Fruit fly (Drosophila melanogaster) whole organism, embryonic: ENCODE results near the gene Syx1A.
A peak's percentile ranks its signal among the peaks of the same experiment; 100 is the strongest.

Source experiments
- B-H2 ChIP-seq: fragments of 200-800 bp; sonication (Bioruptor generic); optimal IDR thresholded peaks from 2 replicates; lab custom pipeline; 2018; ENCODE audit warnings: missing biosample characterization, mild to moderate bottlenecking, missing genetic modification characterization
- CG10431 ChIP-seq: fragments of 200-800 bp; sonication (Bioruptor generic); optimal IDR thresholded peaks from 3 replicates; lab custom pipeline; 2018; ENCODE audit warnings: missing biosample characterization, mild to moderate bottlenecking, missing genetic modification characterization
- CG10979 ChIP-seq: fragments of 200-800 bp; sonication (Bioruptor generic); optimal IDR thresholded peaks from 2 replicates; lab custom pipeline; 2018; ENCODE audit warnings: missing biosample characterization, mild to moderate bottlenecking, missing genetic modification characterization, moderate library complexity
- CG11696 ChIP-seq: fragments of 200-800 bp; sonication (Bioruptor generic); IDR thresholded peaks from 2 replicates; pipeline ENCODE4 v1.3.6; 2022; ENCODE audit warnings: missing biosample characterization, missing genetic modification characterization
- CG12391 ChIP-seq: fragments of 200-800 bp; sonication (Bioruptor generic); optimal IDR thresholded peaks from 3 replicates; lab custom pipeline; 2018; ENCODE audit warnings: missing biosample characterization, mild to moderate bottlenecking, missing genetic modification characterization, moderate library complexity
- CG13624 ChIP-seq: fragments of 200-800 bp; sonication (Bioruptor generic); optimal IDR thresholded peaks from 2 replicates; lab custom pipeline; 2016; ENCODE audit warnings: missing biosample characterization, missing genetic modification characterization
- CG15479 ChIP-seq: fragments of 200-800 bp; sonication (Bioruptor generic); optimal IDR thresholded peaks from 3 replicates; lab custom pipeline; 2019; ENCODE audit warnings: missing biosample characterization, mild to moderate bottlenecking, missing genetic modification characterization, moderate library complexity
- CG1603 ChIP-seq: fragments of 200-800 bp; sonication (Bioruptor generic); optimal IDR thresholded peaks from 2 replicates; lab custom pipeline; 2019; ENCODE audit warnings: missing biosample characterization, mild to moderate bottlenecking, missing genetic modification characterization, moderate library complexity
- CG16779 ChIP-seq: fragments of 200-800 bp; sonication (Bioruptor generic); IDR thresholded peaks from 2 replicates; pipeline ENCODE4 v1.3.6; 2022; ENCODE audit warnings: missing biosample characterization, missing genetic modification characterization
- CG32532 ChIP-seq: fragments of 200-800 bp; sonication (Bioruptor generic); IDR thresholded peaks from 2 replicates; pipeline ENCODE4 v1.3.6; 2022; ENCODE audit warnings: missing biosample characterization, missing genetic modification characterization
- CG3281 ChIP-seq: fragments of 200-800 bp; sonication (Bioruptor generic); optimal IDR thresholded peaks from 3 replicates; lab custom pipeline; 2017; ENCODE audit warnings: missing biosample characterization, mild to moderate bottlenecking, missing genetic modification characterization
- CG3838 ChIP-seq: fragments of 200-800 bp; sonication (Bioruptor generic); optimal IDR thresholded peaks from 3 replicates; lab custom pipeline; 2016; ENCODE audit warnings: missing biosample characterization, missing genetic modification characterization
- CG4360 ChIP-seq: fragments of 200-800 bp; sonication (Bioruptor generic); IDR thresholded peaks from 2 replicates; pipeline ENCODE4 v1.3.6; 2022; ENCODE audit warnings: missing biosample characterization, missing genetic modification characterization
- CG4820 ChIP-seq: fragments of 200-800 bp; sonication (Bioruptor generic); optimal IDR thresholded peaks from 3 replicates; lab custom pipeline; 2016; ENCODE audit warnings: missing biosample characterization, missing genetic modification characterization
- CG5245 ChIP-seq: fragments of 200-800 bp; sonication (Bioruptor generic); optimal IDR thresholded peaks from 3 replicates; lab custom pipeline; 2016; ENCODE audit warnings: missing biosample characterization, missing genetic modification characterization
- CG6765 ChIP-seq: fragments of 200-800 bp; sonication (Bioruptor generic); optimal IDR thresholded peaks from 3 replicates; lab custom pipeline; 2017; ENCODE audit warnings: missing biosample characterization, mild to moderate bottlenecking, missing genetic modification characterization
- CG8478 ChIP-seq: fragments of >200 bp; optimal IDR thresholded peaks from 2 replicates; lab custom pipeline; 2018
- CkIIα-i1 ChIP-seq: fragments of 200-800 bp; sonication (Bioruptor generic); IDR thresholded peaks from 2 replicates; pipeline ENCODE4 v1.3.6; 2022; ENCODE audit warnings: missing biosample characterization, missing genetic modification characterization
- D19A ChIP-seq: fragments of 200-800 bp; optimal IDR thresholded peaks from 3 replicates; lab custom pipeline; 2019; ENCODE audit warnings: missing biosample characterization, mild to moderate bottlenecking, missing genetic modification characterization, moderate library complexity
- Fer1 ChIP-seq: fragments of 200-800 bp; sonication (Bioruptor generic); optimal IDR thresholded peaks from 2 replicates; lab custom pipeline; 2017; ENCODE audit warnings: missing biosample characterization, mild to moderate bottlenecking, missing genetic modification characterization
- Fer3 ChIP-seq: fragments of 200-800 bp; sonication (Bioruptor generic); optimal IDR thresholded peaks from 2 replicates; lab custom pipeline; 2018; ENCODE audit warnings: missing biosample characterization, mild to moderate bottlenecking, missing genetic modification characterization, moderate library complexity
- Gug ChIP-seq: fragments of 200-800 bp; sonication (Bioruptor generic); IDR thresholded peaks from 4 replicates; pipeline ENCODE4 v1.3.6; 2022; ENCODE audit warnings: missing biosample characterization, missing genetic modification characterization
- Hmr ChIP-seq: fragments of 200-800 bp; sonication (Bioruptor generic); optimal IDR thresholded peaks from 3 replicates; lab custom pipeline; 2017; ENCODE audit warnings: mild to moderate bottlenecking, missing biosample characterization, missing genetic modification reagents, missing genetic modification characterization
- Hr39 ChIP-seq: fragments of >200 bp; optimal IDR thresholded peaks from 2 replicates; lab custom pipeline; 2017
- Hr78 ChIP-seq, 2 experiments: fragments of 200-800 bp in 1 of 2; fragments of >200 bp in 1 of 2; sonication (Bioruptor generic) in 1 of 2; optimal IDR thresholded peaks; 2 replicates each; lab custom pipeline; 2017 to 2019; ENCODE audit warnings: missing biosample characterization in 2 of 2, missing genetic modification characterization in 2 of 2, mild to moderate bottlenecking in 1 of 2, moderate library complexity in 1 of 2
- MESR4 ChIP-seq: fragments of 200-800 bp; sonication (Bioruptor generic); optimal IDR thresholded peaks from 2 replicates; lab custom pipeline; 2018; ENCODE audit warnings: missing biosample characterization, mild to moderate bottlenecking, missing genetic modification characterization, moderate library complexity
- NK7.1 ChIP-seq: fragments of 200-800 bp; sonication (Bioruptor generic); optimal IDR thresholded peaks from 3 replicates; lab custom pipeline; 2016; ENCODE audit warnings: missing biosample characterization, missing genetic modification characterization
- Oli ChIP-seq: fragments of 200-800 bp; sonication (Bioruptor generic); optimal IDR thresholded peaks from 2 replicates; lab custom pipeline; 2018; ENCODE audit warnings: missing biosample characterization, mild to moderate bottlenecking, missing genetic modification characterization, moderate library complexity
- Poxn ChIP-seq: fragments of 200-800 bp; sonication (Bioruptor generic); IDR thresholded peaks from 2 replicates; pipeline ENCODE4 v1.3.6; 2022; ENCODE audit warnings: missing biosample characterization, missing genetic modification characterization
- Rfx ChIP-seq: fragments of 200-800 bp; sonication (Bioruptor generic); IDR thresholded peaks from 2 replicates; pipeline ENCODE4 v1.3.6; 2022; ENCODE audit warnings: missing biosample characterization, missing genetic modification characterization
- YL-1 ChIP-seq: fragments of 200-800 bp; sonication (Bioruptor generic); optimal IDR thresholded peaks from 3 replicates; lab custom pipeline; 2017; ENCODE audit warnings: missing biosample characterization, mild to moderate bottlenecking, missing genetic modification characterization
- cg ChIP-seq: fragments of 200-800 bp; sonication (Bioruptor generic); optimal IDR thresholded peaks from 3 replicates; lab custom pipeline; 2019; ENCODE audit warnings: missing biosample characterization, mild to moderate bottlenecking, missing genetic modification characterization, moderate library complexity
- crol ChIP-seq: fragments of 200-800 bp; sonication (Bioruptor generic); IDR thresholded peaks from 2 replicates; pipeline ENCODE4 v1.3.6; 2022; ENCODE audit warnings: missing biosample characterization, missing genetic modification characterization
- dmrt11E ChIP-seq: fragments of 200-800 bp; sonication (Bioruptor generic); optimal IDR thresholded peaks from 3 replicates; lab custom pipeline; 2018; ENCODE audit warnings: missing biosample characterization, mild to moderate bottlenecking, missing genetic modification characterization, moderate library complexity
- fd64A ChIP-seq: fragments of 200-800 bp; sonication (Bioruptor generic); optimal IDR thresholded peaks from 3 replicates; lab custom pipeline; 2018; ENCODE audit warnings: missing biosample characterization, mild to moderate bottlenecking, missing genetic modification characterization
- fru ChIP-seq: fragments of >200 bp; optimal IDR thresholded peaks from 2 replicates; lab custom pipeline; 2017
- gcm ChIP-seq: fragments of 200-800 bp; sonication (Bioruptor generic); optimal IDR thresholded peaks from 2 replicates; lab custom pipeline; 2019; ENCODE audit warnings: missing biosample characterization, mild to moderate bottlenecking, missing genetic modification characterization, moderate library complexity
- lmd ChIP-seq: fragments of 200-800 bp; sonication (Bioruptor generic); IDR thresholded peaks from 2 replicates; pipeline ENCODE4 v1.3.6; 2022; ENCODE audit warnings: missing biosample characterization, missing genetic modification characterization
- maf-S ChIP-seq: fragments of 200-800 bp; sonication (Bioruptor generic); optimal IDR thresholded peaks from 2 replicates; lab custom pipeline; 2016; ENCODE audit warnings: missing biosample characterization, missing genetic modification characterization
- odd ChIP-seq: fragments of 200-800 bp; sonication (Bioruptor generic); optimal IDR thresholded peaks from 2 replicates; lab custom pipeline; 2017; ENCODE audit warnings: missing biosample characterization, mild to moderate bottlenecking, missing genetic modification characterization
- otp ChIP-seq: fragments of 200-800 bp; sonication (Bioruptor generic); IDR thresholded peaks from 3 replicates; pipeline ENCODE4, ENCODE4 v1.3.6; 2022; ENCODE audit warnings: missing biosample characterization, missing genetic modification characterization
- pb ChIP-seq: fragments of 200-800 bp; sonication (Bioruptor generic); optimal IDR thresholded peaks from 3 replicates; lab custom pipeline; 2016; ENCODE audit warnings: missing biosample characterization, missing genetic modification characterization
- phol ChIP-seq: fragments of 200-800 bp; sonication (Bioruptor generic); optimal IDR thresholded peaks from 3 replicates; lab custom pipeline; 2018; ENCODE audit warnings: missing biosample characterization, mild to moderate bottlenecking, missing genetic modification characterization, moderate library complexity
- pum ChIP-seq: fragments of 200-800 bp; sonication (Bioruptor generic); optimal IDR thresholded peaks from 2 replicates; lab custom pipeline; 2016; ENCODE audit warnings: missing biosample characterization, missing genetic modification characterization
- ranshi ChIP-seq: fragments of 200-800 bp; sonication (Bioruptor generic); IDR thresholded peaks from 2 replicates; pipeline ENCODE4 v1.3.6; 2022; ENCODE audit warnings: missing biosample characterization, missing genetic modification characterization
- schlank ChIP-seq: fragments of 200-800 bp; sonication (Bioruptor generic); optimal IDR thresholded peaks from 2 replicates; lab custom pipeline; 2018; ENCODE audit warnings: missing biosample characterization, mild to moderate bottlenecking, missing genetic modification characterization
- sens-2 ChIP-seq: fragments of 200-800 bp; sonication (Bioruptor generic); IDR thresholded peaks from 2 replicates; pipeline ENCODE4 v1.3.6; 2022; ENCODE audit warnings: missing biosample characterization, missing genetic modification characterization
- sisA ChIP-seq: fragments of 200-800 bp; sonication (Bioruptor generic); IDR thresholded peaks from 2 replicates; pipeline ENCODE4 v1.3.6; 2022; ENCODE audit warnings: missing biosample characterization, missing genetic modification characterization
- stc ChIP-seq: fragments of 200-800 bp; sonication (Bioruptor generic); IDR thresholded peaks from 2 replicates; pipeline ENCODE4 v1.3.6; 2022; ENCODE audit warnings: missing biosample characterization, missing genetic modification characterization
- trh ChIP-seq: fragments of 200-800 bp; sonication (Bioruptor generic); optimal IDR thresholded peaks from 2 replicates; lab custom pipeline; 2016; ENCODE audit warnings: missing biosample characterization, missing genetic modification characterization
- twi ChIP-seq: fragments of 200-800 bp; optimal IDR thresholded peaks from 2 replicates; lab custom pipeline; 2019; ENCODE audit warnings: missing biosample characterization, mild to moderate bottlenecking, missing genetic modification characterization, moderate library complexity
- unpg ChIP-seq: fragments of 200-800 bp; sonication (Bioruptor generic); optimal IDR thresholded peaks from 3 replicates; lab custom pipeline; 2018; ENCODE audit warnings: missing biosample characterization, mild to moderate bottlenecking, missing genetic modification characterization, moderate library complexity

Syx1A gene

dm6 chr3R:24141013-24141592, 35.5 kb upstream of the Syx1A start, which contains the start of gene Kal1 (continued):
- TF ChIP-seq Fer1 (GFP tag; lab: Kevin White, UChicago) (peak; percentile 93), YL-1 (GFP tag; lab: Kevin White, UChicago) (peak; percentile 61), CG32532 (GFP tag; lab: Robert Waterston, UW) (peak; percentile 87), Hr39 (no peak), Hmr (GFP tag; lab: Kevin White, UChicago) (peak; percentile 86), CG16779 (no peak), CG11696 (GFP tag; lab: Robert Waterston, UW) (peak; percentile 47), odd (GFP tag; lab: Kevin White, UChicago) (peak; percentile 94), Gug (GFP tag; lab: Robert Waterston, UW) (peak; percentile 70; the same call in 2 of the 4 replicates), CG3838 (GFP tag; lab: Kevin White, UChicago) (no peak), B-H2 (GFP tag; lab: Kevin White, UChicago) (no peak), trh (GFP tag; lab: Kevin White, UChicago) (peak; percentile 52), CG4360 (peak; percentile 68), Rfx (GFP tag; lab: Robert Waterston, UW) (peak; percentile 80), NK7.1 (GFP tag; lab: Kevin White, UChicago) (no peak), CG1603 (tag; lab: Kevin White, UChicago) (peak; percentile 88), Poxn (GFP tag; lab: Robert Waterston, UW) (no peak), CkIIα-i1 (GFP tag; lab: Robert Waterston, UW) (no peak), CG6765 (GFP tag; lab: Kevin White, UChicago) (peak; percentile 74), cg (GFP tag; lab: Kevin White, UChicago) (peak; percentile 26), CG12391 (tag; lab: Kevin White, UChicago) (peak; percentile 94), unpg (GFP tag; lab: Kevin White, UChicago) (peak; percentile 96), fru (lab: Kevin White, UChicago) (no peak), fd64A (GFP tag; lab: Kevin White, UChicago) (peak; percentile 90), crol (GFP tag; lab: Robert Waterston, UW) (peak; percentile 69), CG3281 (GFP tag; lab: Kevin White, UChicago) (peak; percentile 85), Hr78 (GFP tag; optimal IDR thresholded peaks at IDR 0.05; lab: Kevin White, UChicago) (peak in 1 of 2 experiments; percentile 82), CG15479 (GFP tag; lab: Kevin White, UChicago) (no peak), schlank (peak; percentile 46), pum (GFP tag; lab: Kevin White, UChicago) (peak; percentile 34), sens-2 (GFP tag; lab: Robert Waterston, UW) (peak; percentile 91), pb (GFP tag; lab: Kevin White, UChicago) (no peak), CG10979 (peak; percentile 97), CG4820 (GFP tag; lab: Kevin White, UChicago) (peak; percentile 88), Fer3 (tag; lab: Kevin White, UChicago) (peak; percentile 88), sisA (GFP tag; lab: Robert Waterston, UW) (peak; percentile 90), stc (GFP tag; lab: Robert Waterston, UW) (peak; percentile 95), dmrt11E (peak; percentile 93), CG13624 (GFP tag; lab: Kevin White, UChicago) (no peak), phol (peak; percentile 93), twi (tag; lab: Kevin White, UChicago) (peak; percentile 88), gcm (GFP tag; lab: Kevin White, UChicago) (peak; percentile 95), CG10431 (GFP tag; lab: Kevin White, UChicago) (peak; percentile 87), CG8478 (lab: Kevin White, UChicago) (no peak), otp (GFP tag; lab: Robert Waterston, UW) (peak; percentile 94), CG5245 (GFP tag; lab: Kevin White, UChicago) (peak; percentile 85), lmd (GFP tag; lab: Robert Waterston, UW) (peak; percentile 90), D19A (peak; percentile 93), Oli (peak; percentile 95), ranshi (peak; percentile 90), maf-S (no peak), MESR4 (peak; percentile 35)
